Worm (Caenorhabditis elegans) whole organism, young adult: ENCODE measurements around the gene thk-1.
"Not testable (repeated sequence)": the region's sequence is repeated elsewhere in the genome, so short reads cannot be mapped to it uniquely, and the experiment has no call there.

Experiments
- B0261.1 ChIP-seq: sonication (generic microtip); optimal IDR thresholded peaks from 2 replicates; lab custom pipeline; 2016; ENCODE audit warnings: mild to moderate bottlenecking, missing genetic modification characterization, moderate library complexity, missing compliant biosample characterization
- C17E4.6 ChIP-seq: fragments of 200-800 bp; sonication (Bioruptor generic); IDR thresholded peaks from 2 replicates; pipeline ENCODE4 v1.3.6; 2022; ENCODE audit warnings: missing genetic modification reagents, missing genetic modification characterization, missing compliant biosample characterization
- D2030.7 ChIP-seq: fragments of 200-800 bp; sonication (Bioruptor generic); IDR thresholded peaks from 2 replicates; pipeline ENCODE4 v1.3.6; 2022; ENCODE audit warnings: missing genetic modification reagents, missing genetic modification characterization, missing compliant biosample characterization
- F22D6.2 ChIP-seq: sonication (generic microtip); optimal IDR thresholded peaks from 2 replicates; lab custom pipeline; 2016; ENCODE audit warnings: mild to moderate bottlenecking, missing genetic modification characterization, missing compliant biosample characterization
- F33H1.4 ChIP-seq: fragments of 200-800 bp; sonication (Bioruptor generic); IDR thresholded peaks from 2 replicates; pipeline ENCODE4 v1.3.6; 2022; ENCODE audit warnings: missing genetic modification reagents, missing genetic modification characterization, missing compliant biosample characterization
- F37B4.10 ChIP-seq: fragments of 200-800 bp; sonication (Bioruptor generic); IDR thresholded peaks from 2 replicates; pipeline ENCODE4 v1.3.6; 2022; ENCODE audit warnings: missing genetic modification characterization, missing compliant biosample characterization
- T26A5.8 ChIP-seq: sonication (generic microtip); optimal IDR thresholded peaks from 2 replicates; lab custom pipeline; 2016; ENCODE audit warnings: missing genetic modification characterization, missing compliant biosample characterization
- Y79H2A.3 ChIP-seq: fragments of 200-800 bp; sonication (Bioruptor generic); conservative IDR thresholded peaks from 2 replicates; pipeline ENCODE4 v1.3.6; 2022; ENCODE audit warnings: missing genetic modification reagents, missing genetic modification characterization, missing compliant biosample characterization
- Y95B8A.8 ChIP-seq: fragments of 200-800 bp; sonication (Bioruptor generic); IDR thresholded peaks from 2 replicates; pipeline ENCODE4 v1.3.6; 2022; ENCODE audit warnings: missing genetic modification reagents, missing genetic modification characterization, missing compliant biosample characterization
- aptf-2 ChIP-seq: fragments of 200-800 bp; sonication (Bioruptor generic); conservative IDR thresholded peaks from 2 replicates; pipeline ENCODE4 v1.3.6; 2022; ENCODE audit warnings: missing genetic modification reagents, missing genetic modification characterization, missing compliant biosample characterization
- aptf-3 ChIP-seq: fragments of 200-800 bp; sonication (Bioruptor generic); IDR thresholded peaks from 2 replicates; pipeline ENCODE4 v1.3.6; 2022; ENCODE audit warnings: missing genetic modification characterization, missing compliant biosample characterization
- attf-5 ChIP-seq: fragments of 200-800 bp; sonication (Bioruptor generic); optimal IDR thresholded peaks from 2 replicates; lab custom pipeline; 2018; ENCODE audit warnings: mild to moderate bottlenecking, missing genetic modification characterization, missing compliant biosample characterization
- attf-6 ChIP-seq: fragments of 200-800 bp; sonication (Bioruptor generic); IDR thresholded peaks from 2 replicates; pipeline ENCODE4 v1.3.6; 2022; ENCODE audit warnings: missing genetic modification reagents, missing genetic modification characterization, missing compliant biosample characterization
- bed-1 ChIP-seq: fragments of 200-800 bp; sonication (Bioruptor generic); IDR thresholded peaks from 2 replicates; pipeline ENCODE4 v1.3.6; 2022; ENCODE audit warnings: missing genetic modification reagents, missing genetic modification characterization, missing compliant biosample characterization
- cebp-1 ChIP-seq, 2 experiments: fragments of 200-800 bp in 1 of 2; sonication (Bioruptor generic) in 1 of 2; sonication (generic microtip) in 1 of 2; IDR thresholded peaks in 1 of 2; optimal IDR thresholded peaks in 1 of 2; 2 replicates each; pipeline versions ENCODE4 v1.3.6 to Lab custom; 2017 to 2022; ENCODE audit warnings: missing compliant biosample characterization in 2 of 2, missing genetic modification characterization in 2 of 2, mild to moderate bottlenecking in 1 of 2, missing genetic modification reagents in 1 of 2, moderate library complexity in 1 of 2
- cebp-2 ChIP-seq: fragments of 200-800 bp; sonication (Bioruptor generic); IDR thresholded peaks from 2 replicates; pipeline ENCODE4 v1.3.6; 2022; ENCODE audit warnings: missing genetic modification characterization, missing compliant biosample characterization
- ceh-27 ChIP-seq: fragments of 200-800 bp; sonication (Bioruptor generic); optimal IDR thresholded peaks from 2 replicates; lab custom pipeline; 2018; ENCODE audit warnings: mild to moderate bottlenecking, missing genetic modification characterization, moderate library complexity, missing compliant biosample characterization
- dox-1 ChIP-seq: fragments of 200-800 bp; sonication (Bioruptor generic); IDR thresholded peaks from 2 replicates; pipeline ENCODE4 v1.3.6; 2022; ENCODE audit warnings: missing genetic modification reagents, missing genetic modification characterization, missing compliant biosample characterization
- dpl-1 ChIP-seq: fragments of 150-350 bp; optimal IDR thresholded peaks from 2 replicates; lab custom pipeline; 2014; ENCODE audit warnings: missing biosample characterization, missing genetic modification reagents, missing genetic modification characterization
- egl-44 ChIP-seq: fragments of 200-800 bp; sonication (Bioruptor generic); IDR thresholded peaks from 2 replicates; pipeline ENCODE4 v1.3.6; 2022; ENCODE audit warnings: missing genetic modification reagents, missing genetic modification characterization, missing compliant biosample characterization
- egrh-3 ChIP-seq: fragments of 200-800 bp; sonication (Bioruptor generic); IDR thresholded peaks from 2 replicates; pipeline ENCODE4 v1.3.6; 2022; ENCODE audit warnings: missing genetic modification reagents, missing genetic modification characterization, missing compliant biosample characterization
- ekl-4 ChIP-seq: fragments of 200-800 bp; sonication (Bioruptor generic); IDR thresholded peaks from 2 replicates; pipeline ENCODE4 v1.3.6; 2022; ENCODE audit warnings: missing genetic modification reagents, missing genetic modification characterization, missing compliant biosample characterization
- hmg-1.2 ChIP-seq: fragments of 200-800 bp; sonication (Bioruptor generic); IDR thresholded peaks from 2 replicates; pipeline ENCODE4 v1.3.6; 2022; ENCODE audit warnings: missing genetic modification reagents, missing genetic modification characterization, missing compliant biosample characterization
- lin-26 ChIP-seq: fragments of 200-800 bp; sonication (Bioruptor generic); IDR thresholded peaks from 2 replicates; pipeline ENCODE4 v1.3.6; 2022; ENCODE audit warnings: missing genetic modification reagents, missing genetic modification characterization, missing compliant biosample characterization
- lin-35 ChIP-seq, 3 experiments: fragments of 150-350 bp in 2 of 3; sonication (generic microtip) in 1 of 3; optimal IDR thresholded peaks; 2 replicates each; lab custom pipeline; 2014 to 2018; ENCODE audit warnings: missing biosample characterization in 3 of 3, missing genetic modification characterization in 3 of 3, missing genetic modification reagents in 3 of 3
- lir-1 ChIP-seq: fragments of 200-800 bp; sonication (Bioruptor generic); conservative IDR thresholded peaks from 2 replicates; pipeline ENCODE4 v1.3.6; 2022; ENCODE audit warnings: missing genetic modification reagents, missing genetic modification characterization, missing compliant biosample characterization
- madf-6 ChIP-seq: fragments of 200-800 bp; sonication (Bioruptor generic); IDR thresholded peaks from 2 replicates; pipeline ENCODE4 v1.3.6; 2022; ENCODE audit warnings: missing genetic modification reagents, missing genetic modification characterization, missing compliant biosample characterization
- mcd-1 ChIP-seq: fragments of 200-800 bp; sonication (Bioruptor generic); IDR thresholded peaks from 2 replicates; pipeline ENCODE4 v1.3.6; 2022; ENCODE audit warnings: missing genetic modification reagents, missing genetic modification characterization, missing compliant biosample characterization
- nfyb-1 ChIP-seq: fragments of 200-800 bp; sonication (Bioruptor generic); IDR thresholded peaks from 2 replicates; pipeline ENCODE4 v1.3.6; 2022; ENCODE audit warnings: missing genetic modification reagents, missing genetic modification characterization, missing compliant biosample characterization
- nhr-90 ChIP-seq: sonication (generic microtip); optimal IDR thresholded peaks from 2 replicates; lab custom pipeline; 2016; ENCODE audit warnings: missing genotype, mild to moderate bottlenecking, missing genetic modification characterization, missing compliant biosample characterization
- rcor-1 ChIP-seq: fragments of 200-800 bp; sonication (Bioruptor generic); IDR thresholded peaks from 2 replicates; pipeline ENCODE4 v1.3.6; 2022; ENCODE audit warnings: missing genetic modification reagents, missing genetic modification characterization, missing compliant biosample characterization
- rpc-1 ChIP-seq, 2 experiments: fragments of 150-350 bp in 1 of 2; sonication (generic microtip) in 1 of 2; optimal IDR thresholded peaks; 2 replicates each; lab custom pipeline; 2014 to 2018; ENCODE audit warnings: missing biosample characterization in 1 of 2, missing genetic modification characterization in 1 of 2, missing genetic modification reagents in 1 of 2, missing genotype in 1 of 2
- sea-2 ChIP-seq: fragments of 200-800 bp; sonication (Bioruptor generic); IDR thresholded peaks from 2 replicates; pipeline ENCODE4 v1.3.6; 2022; ENCODE audit warnings: missing genetic modification characterization, missing compliant biosample characterization
- snpc-4 ChIP-seq, 5 experiments: fragments of 150-350 bp in 1 of 5; sonication (generic microtip) in 4 of 5; optimal IDR thresholded peaks; 2 replicates each; lab custom pipeline; 2014 to 2018; ENCODE audit warnings: missing genetic modification characterization in 5 of 5, missing biosample characterization in 3 of 5, antibody characterized with exemption in 2 of 5, mild to moderate bottlenecking in 2 of 5, missing compliant biosample characterization in 2 of 5, missing genotype in 2 of 5, moderate library complexity in 2 of 5, missing genetic modification reagents in 1 of 5
- somi-1 ChIP-seq: fragments of 200-800 bp; sonication (Bioruptor generic); optimal IDR thresholded peaks from 2 replicates; lab custom pipeline; 2018; ENCODE audit warnings: mild to moderate bottlenecking, missing genetic modification characterization, missing compliant biosample characterization
- tbx-9 ChIP-seq: sonication (generic microtip); optimal IDR thresholded peaks from 2 replicates; lab custom pipeline; 2016; ENCODE audit warnings: borderline replicate concordance, missing genetic modification characterization, inconsistent platforms, missing compliant biosample characterization
- ztf-28 ChIP-seq: fragments of 200-800 bp; sonication (Bioruptor generic); IDR thresholded peaks from 2 replicates; pipeline ENCODE4 v1.3.6; 2022; ENCODE audit warnings: missing genetic modification reagents, missing genetic modification characterization, missing compliant biosample characterization

The thk-1 gene

DNA sequence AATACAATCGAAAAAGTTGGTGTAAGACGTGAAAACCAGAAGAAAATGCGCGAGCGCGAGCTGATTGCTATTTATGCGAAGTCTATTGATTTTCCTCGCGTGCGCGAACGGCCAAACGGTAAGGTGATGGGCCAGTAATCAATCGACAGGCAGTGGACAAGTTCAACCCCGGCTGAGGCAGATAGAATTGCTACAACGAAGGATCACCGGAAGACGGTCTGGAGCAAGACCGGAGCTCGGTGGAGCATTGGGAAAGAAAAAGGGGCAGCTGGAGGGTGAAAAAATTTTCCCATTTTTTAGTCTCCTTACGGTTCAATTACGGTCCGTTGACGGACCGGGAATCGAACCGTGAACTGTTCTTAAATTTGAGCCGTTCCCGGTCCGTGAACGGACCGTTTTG, 42.0 kb upstream of the thk-1 start:
- TF ChIP-seq F37B4.10 (GFP tag; lab: Robert Waterston, UW), result 0 out of 2 replicates have a peak, but pooled peaks have one; percentile 21
- TF ChIP-seq mcd-1 (GFP tag; lab: Robert Waterston, UW), result peak; percentile 58
- peak; percentile 42 for TF ChIP-seq ekl-4 (GFP tag; lab: Robert Waterston, UW)
- TF ChIP-seq D2030.7, result peak; percentile 61
- TF ChIP-seq rcor-1 (GFP tag; lab: Robert Waterston, UW), result peak; percentile 45
- peak; percentile 9 for TF ChIP-seq B0261.1 (tag; lab: Kevin White, UChicago)
- TF ChIP-seq nfyb-1 (GFP tag; lab: Robert Waterston, UW), result peak; percentile 73; the same call in 1 of the 2 replicates
- TF ChIP-seq egl-44 (GFP tag; lab: Robert Waterston, UW), result peak; percentile 64; the same call in 1 of the 2 replicates
- TF ChIP-seq cebp-2 (GFP tag; lab: Robert Waterston, UW), result 0 out of 2 replicates have a peak, but pooled peaks have one; percentile 66
- TF ChIP-seq sea-2 (GFP tag; lab: Robert Waterston, UW), result peak; percentile 76; the same call in 1 of the 2 replicates
- TF ChIP-seq aptf-3 (GFP tag; lab: Robert Waterston, UW), result peak; percentile 77; the same call in 1 of the 2 replicates
- TF ChIP-seq bed-1 (GFP tag; lab: Robert Waterston, UW), result 0 out of 2 replicates have a peak, but pooled peaks have one; percentile 28
- TF ChIP-seq lin-26 (GFP tag; lab: Robert Waterston, UW), result peak; percentile 91
- TF ChIP-seq ztf-28, result 0 out of 2 replicates have a peak, but pooled peaks have one; percentile 67
- peak; percentile 46 for TF ChIP-seq hmg-1.2 (GFP tag; lab: Robert Waterston, UW)
- TF ChIP-seq rpc-1 (optimal IDR thresholded peaks at IDR 0.05; lab: Kevin White, UChicago); cebp-1 (tag; optimal IDR thresholded peaks at IDR 0.05; lab: Kevin White, UChicago): not testable (repeated sequence)
- TF ChIP-seq rpc-1 (tag; optimal IDR thresholded peaks at IDR 0.05; lab: Kevin White, UChicago), result peak; percentile 49
- 0 out of 2 replicates have a peak, but pooled peaks have one; percentile 27 for TF ChIP-seq attf-6 (GFP tag; lab: Robert Waterston, UW)
- peak; percentile 35; the same call in 1 of the 2 replicates for TF ChIP-seq egrh-3 (GFP tag; lab: Robert Waterston, UW)
- TF ChIP-seq dox-1 (GFP tag; lab: Robert Waterston, UW), result peak; percentile 65
- 0 out of 2 replicates have a peak, but pooled peaks have one; percentile 19 for TF ChIP-seq cebp-1 (GFP tag; IDR thresholded peaks at IDR 0.05; lab: Robert Waterston, UW)
- TF ChIP-seq F33H1.4 (GFP tag; lab: Robert Waterston, UW), result 0 out of 2 replicates have a peak, but pooled peaks have one; percentile 19
- TF ChIP-seq Y95B8A.8 (GFP tag; lab: Robert Waterston, UW), result 0 out of 2 replicates have a peak, but pooled peaks have one; percentile 14
- TF ChIP-seq, all 124 proteins: peak for 22; not testable (repeated sequence) for 102

DNA sequence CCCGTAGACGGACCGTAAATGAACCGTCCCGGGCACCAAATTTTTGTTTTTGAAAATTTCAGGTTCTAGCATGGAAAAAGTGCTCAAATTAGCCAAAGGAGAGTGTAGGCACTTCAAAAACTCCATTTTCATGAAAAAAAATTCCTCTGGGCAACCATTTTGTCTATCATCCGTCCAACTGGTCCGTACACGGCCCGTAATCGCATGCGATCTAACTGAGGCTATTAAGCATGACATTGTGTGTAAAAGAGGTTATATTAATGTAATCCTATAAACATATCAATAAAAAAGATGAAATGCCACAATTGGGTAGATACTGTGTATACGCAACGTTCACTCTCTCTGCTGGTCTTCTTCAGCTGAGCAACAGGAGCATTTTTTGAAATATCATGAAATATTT, 41.3 kb upstream of the thk-1 start, which contains the start of gene R09E10.1:
Gene R09E10.1 (minus strand): TSS at position 101 of the 400 bp plus-strand sequence.
- not testable (repeated sequence) for TF ChIP-seq attf-6 (GFP tag; lab: Robert Waterston, UW); aptf-2 (GFP tag; lab: Robert Waterston, UW); tbx-9 (tag; lab: Kevin White, UChicago)

DNA sequence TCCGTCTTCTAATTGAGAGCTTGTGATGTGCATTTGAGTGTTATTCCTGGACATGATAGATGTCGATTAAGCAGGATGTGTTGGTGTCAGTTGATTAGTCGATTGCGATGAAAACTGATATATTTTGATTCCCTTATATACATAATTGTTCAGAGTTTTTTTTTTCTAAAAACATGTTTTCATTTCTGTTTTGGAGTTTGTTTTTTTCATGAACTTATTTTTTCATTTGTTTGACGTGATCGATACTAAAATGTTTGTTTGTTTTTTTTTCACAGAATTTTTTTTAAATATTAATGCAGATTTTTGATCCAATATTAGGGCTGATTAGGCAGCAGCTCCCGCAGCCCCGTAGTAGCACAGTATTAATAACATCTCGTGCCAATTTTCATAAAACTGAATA, 36.8 kb upstream of the thk-1 start, which contains the start of gene R09E10.2:
Gene R09E10.2 (minus strand): TSS at position 101 of the 400 bp plus-strand sequence.
- TF ChIP-seq lin-35 (GFP tag; optimal IDR thresholded peaks at IDR 0.05; lab: Kevin White, UChicago) (no peak), T26A5.8 (tag; lab: Kevin White, UChicago) (no peak), lin-26 (GFP tag; lab: Robert Waterston, UW) (no peak), tbx-9 (tag; lab: Kevin White, UChicago) (no peak), bed-1 (GFP tag; lab: Robert Waterston, UW) (no peak), somi-1 (GFP tag; lab: Kevin White, UChicago) (no peak), nhr-90 (tag; lab: Kevin White, UChicago) (no peak), ceh-27 (GFP tag; lab: Kevin White, UChicago) (no peak), attf-5 (GFP tag; lab: Kevin White, UChicago) (no peak), dpl-1 (no peak), Y79H2A.3 (GFP tag; lab: Robert Waterston, UW) (no peak), lir-1 (GFP tag; lab: Robert Waterston, UW) (no peak), cebp-1 (GFP tag; IDR thresholded peaks at IDR 0.05; lab: Robert Waterston, UW) (no peak), cebp-1 (tag; optimal IDR thresholded peaks at IDR 0.05; lab: Kevin White, UChicago) (no peak), madf-6 (no peak), C17E4.6 (GFP tag; lab: Robert Waterston, UW) (no peak), snpc-4 (GFP tag; optimal IDR thresholded peaks at IDR 0.05; lab: Kevin White, UChicago) (no peak), snpc-4 (tag; optimal IDR thresholded peaks at IDR 0.05; lab: Kevin White, UChicago) (no peak), F22D6.2 (tag; lab: Kevin White, UChicago) (no peak)
